Worm (Caenorhabditis elegans) whole organism, L4/young adult: ENCODE results near the gene C05D10.4.

Experiments
- W03F9.2 ChIP-seq: fragments of 150-350 bp; optimal IDR thresholded peaks from 2 replicates; lab custom pipeline; 2014; ENCODE audit warnings: missing biosample characterization, missing genetic modification characterization
- dao-5 ChIP-seq: sonication (generic microtip); optimal IDR thresholded peaks from 2 replicates; lab custom pipeline; 2016; ENCODE audit warnings: missing genotype, missing genetic modification characterization, moderate library complexity, missing compliant biosample characterization
- him-1 ChIP-seq: sonication (generic microtip); optimal IDR thresholded peaks from 2 replicates; lab custom pipeline; 2016; ENCODE audit warnings: missing genotype, missing genetic modification reagents, missing genetic modification characterization, missing compliant biosample characterization

C05D10.4 gene

ce11 chrIII:6102762-6103161 is at the start of gene C05D10.4:
Gene C05D10.4, minus strand, starts transcription at chrIII:6102862.
- TF ChIP-seq dao-5: no peak
- TF ChIP-seq him-1 (tag; lab: Kevin White, UChicago): no peak
- no peak for TF ChIP-seq W03F9.2 (tag; lab: Kevin White, UChicago)

ce11 chrIII:6149467-6150072 is 46.9 kb upstream of the C05D10.4 start, which contains the start of the genes wht-7 and Y42G9A.1:
Gene wht-7, minus strand, starts transcription at chrIII:6149597.
Gene Y42G9A.1, plus strand, starts transcription at chrIII:6149961.
- no peak for TF ChIP-seq dao-5
- peak; percentile 27 for TF ChIP-seq W03F9.2 (tag; lab: Kevin White, UChicago)

ce11 chrIII:6148684-6149083 is 46.0 kb upstream of the C05D10.4 start:
- TF ChIP-seq dao-5 (no peak), W03F9.2 (tag; lab: Kevin White, UChicago) (no peak), him-1 (tag; lab: Kevin White, UChicago) (no peak)

- TF ChIP-seq him-1 (tag; lab: Kevin White, UChicago): no peak
- TF ChIP-seq W03F9.2 (tag; lab: Kevin White, UChicago): no peak
- TF ChIP-seq dao-5: no peak
Observed at ce11 chrIII:6147903-6148302, 45.2 kb upstream of the C05D10.4 start, which contains the start of gene Y42G9A.2. Gene Y42G9A.2, plus strand, starts transcription at chrIII:6148186.

DNA sequence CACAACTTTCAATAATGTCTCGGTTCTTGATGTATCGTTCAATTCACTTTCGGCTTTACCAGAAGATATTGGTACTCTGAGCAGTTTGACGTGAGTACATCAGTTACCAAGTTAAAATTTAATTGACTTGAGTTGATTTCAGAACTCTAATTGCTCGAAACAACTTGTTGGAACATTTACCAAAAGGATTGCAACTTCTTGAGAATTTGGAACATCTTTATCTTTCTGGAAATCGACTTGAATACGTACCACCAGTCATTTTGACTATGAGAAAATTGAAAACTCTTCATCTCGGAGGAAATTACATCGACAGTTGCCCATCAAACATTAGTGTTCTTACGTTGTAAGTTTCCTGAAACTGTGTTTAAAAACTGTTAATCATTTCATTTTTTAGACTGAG is 44.1 kb upstream of the C05D10.4 start:
- TF ChIP-seq him-1 (tag; lab: Kevin White, UChicago) (no peak), W03F9.2 (tag; lab: Kevin White, UChicago) (no peak), dao-5 (no peak)

ce11 chrIII:6145896-6146295 is 43.2 kb upstream of the C05D10.4 start, which contains the start of gene Y42G9A.3:
Gene Y42G9A.3, plus strand, starts transcription at chrIII:6146258.
- no peak for TF ChIP-seq him-1 (tag; lab: Kevin White, UChicago)
- no peak for TF ChIP-seq dao-5
- TF ChIP-seq W03F9.2 (tag; lab: Kevin White, UChicago): no peak

DNA sequence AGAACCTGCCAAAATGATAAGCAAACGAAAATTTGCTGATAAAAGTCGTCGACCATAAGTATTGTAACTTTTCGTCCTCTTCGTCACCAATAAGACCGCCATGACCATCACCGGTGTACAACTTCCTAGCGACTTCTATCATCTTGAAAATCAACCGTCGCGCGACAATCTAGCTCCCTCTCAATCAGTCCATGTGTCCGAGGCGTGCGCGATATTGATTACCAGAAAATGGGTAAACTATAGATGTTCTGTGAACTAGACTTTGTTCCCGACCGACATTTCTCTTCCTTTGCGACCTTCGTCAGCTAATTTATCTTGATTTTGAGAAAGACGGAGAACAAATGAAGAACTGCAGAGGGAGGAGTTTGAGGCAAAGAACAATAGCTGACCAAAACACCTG is 42.6 kb upstream of the C05D10.4 start:
- no peak for TF ChIP-seq W03F9.2 (tag; lab: Kevin White, UChicago)
- no peak for TF ChIP-seq dao-5
- TF ChIP-seq him-1 (tag; lab: Kevin White, UChicago): no peak

DNA sequence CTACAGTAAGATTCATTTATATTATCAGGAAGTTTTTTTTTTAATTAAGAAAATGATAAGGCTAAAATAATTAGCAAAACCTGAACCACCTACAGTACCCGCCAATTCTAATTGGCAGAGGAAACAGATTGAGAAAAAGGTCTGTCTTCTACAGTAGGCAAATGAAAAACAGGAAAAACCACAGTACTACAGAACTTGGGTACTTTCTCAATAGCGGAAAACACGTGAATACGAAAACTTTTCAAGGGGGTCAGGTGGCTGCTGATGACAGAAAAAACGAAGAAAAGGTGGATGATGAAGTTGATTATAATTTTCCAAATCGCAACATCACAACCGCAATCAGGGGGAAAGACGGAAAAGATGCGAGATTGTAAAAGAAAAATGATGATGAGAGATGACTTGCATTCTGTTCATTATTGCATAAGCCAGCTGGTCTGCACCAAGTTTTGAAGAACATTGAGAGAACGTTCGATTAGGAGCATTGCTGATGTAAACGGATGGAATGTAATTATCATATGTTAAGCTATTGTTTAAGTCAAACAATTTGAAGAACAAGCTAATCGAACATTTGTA is 41.8 kb upstream of the C05D10.4 start:
- TF ChIP-seq him-1 (tag; lab: Kevin White, UChicago) (no peak), W03F9.2 (tag; lab: Kevin White, UChicago) (no peak), dao-5 (no peak)

ce11 chrIII:6141532-6141931 is 38.9 kb upstream of the C05D10.4 start:
- no peak for TF ChIP-seq dao-5
- no peak for TF ChIP-seq W03F9.2 (tag; lab: Kevin White, UChicago)
- TF ChIP-seq him-1 (tag; lab: Kevin White, UChicago): peak; percentile 10

DNA sequence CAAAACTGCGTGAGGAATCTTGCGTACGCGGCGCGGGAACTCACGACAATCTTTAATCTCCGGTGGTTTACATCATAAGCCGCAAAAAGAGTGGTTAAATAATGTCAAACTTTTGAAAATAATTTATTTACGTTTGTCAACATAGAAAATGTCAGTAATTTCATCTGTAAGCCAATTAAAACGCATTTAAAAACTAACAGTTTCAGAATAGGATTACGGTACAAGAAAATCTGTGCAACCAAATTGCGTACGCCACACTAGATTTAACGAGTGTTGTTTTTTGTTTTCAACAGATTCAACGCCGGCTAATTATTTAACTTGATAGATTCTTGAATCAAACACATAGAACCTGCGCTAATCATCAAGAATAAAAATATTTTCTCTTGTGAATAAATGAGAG is 38.2 kb upstream of the C05D10.4 start:
- TF ChIP-seq dao-5: no peak
- no peak for TF ChIP-seq him-1 (tag; lab: Kevin White, UChicago)
- TF ChIP-seq W03F9.2 (tag; lab: Kevin White, UChicago): no peak

DNA sequence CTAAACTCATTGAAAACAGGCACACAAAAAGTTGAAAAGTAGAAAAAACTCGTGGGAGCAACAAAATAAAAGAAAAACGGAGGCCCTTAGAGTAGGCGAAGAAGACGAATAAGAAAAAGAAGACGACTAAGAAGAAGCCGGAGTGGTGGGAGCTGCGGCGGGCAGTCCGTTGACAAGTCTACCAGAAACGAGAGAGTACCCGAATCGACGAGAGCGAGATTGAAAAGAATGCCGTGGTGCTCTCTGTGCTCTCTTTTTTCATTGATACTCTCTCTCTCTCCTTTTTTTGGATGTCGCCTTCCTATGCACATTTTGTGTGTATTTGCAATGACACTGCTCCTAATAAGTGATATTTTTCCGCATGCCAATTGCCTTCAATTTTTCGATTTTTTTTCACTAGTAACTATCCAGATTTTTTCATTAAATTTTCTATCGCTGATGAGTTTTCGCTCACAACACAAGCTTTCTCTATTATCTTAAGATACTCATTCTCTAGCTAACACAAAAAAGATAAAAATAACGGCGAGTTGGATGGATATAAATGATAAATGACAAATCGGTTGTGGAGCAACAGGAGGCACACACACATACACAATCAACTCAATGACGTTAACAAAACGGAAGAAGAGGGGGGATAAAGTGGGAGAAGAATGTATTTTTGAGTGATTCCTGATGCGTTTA is 37.4 kb upstream of the C05D10.4 start:
- TF ChIP-seq dao-5 (no peak), W03F9.2 (tag; lab: Kevin White, UChicago) (peak; percentile 12), him-1 (tag; lab: Kevin White, UChicago) (peak; percentile 65)

ce11 chrIII:6139328-6139727 is 36.7 kb upstream of the C05D10.4 start:
- TF ChIP-seq W03F9.2 (tag; lab: Kevin White, UChicago): no peak
- no peak for TF ChIP-seq dao-5
- no peak for TF ChIP-seq him-1 (tag; lab: Kevin White, UChicago)

- TF ChIP-seq him-1 (tag; lab: Kevin White, UChicago) (no peak), dao-5 (no peak), W03F9.2 (tag; lab: Kevin White, UChicago) (no peak)
Observed at ce11 chrIII:6138457-6138856, 35.8 kb upstream of the C05D10.4 start.

ce11 chrIII:6137431-6137830 is 34.8 kb upstream of the C05D10.4 start:
- TF ChIP-seq him-1 (tag; lab: Kevin White, UChicago): peak; percentile 82
- TF ChIP-seq W03F9.2 (tag; lab: Kevin White, UChicago): no peak
- TF ChIP-seq dao-5: no peak
